Worm (Caenorhabditis elegans) whole organism, midembryonic: ENCODE measurements around the gene C04G2.10.

ENCODE experiments used
- cog-1 ChIP-seq: sonication (generic microtip); optimal IDR thresholded peaks from 2 replicates; lab custom pipeline; 2016; ENCODE audit warnings: missing genetic modification characterization, missing compliant biosample characterization
- flt-1 ChIP-seq: fragments of 200-800 bp; sonication (Bioruptor generic); IDR thresholded peaks from 2 replicates; pipeline ENCODE4 v1.3.6; 2022; ENCODE audit warnings: missing genetic modification characterization, missing compliant biosample characterization
- klf-2 ChIP-seq: fragments of 200-800 bp; sonication (Bioruptor generic); conservative IDR thresholded peaks from 2 replicates; pipeline ENCODE4 v1.3.6; 2022; ENCODE audit warnings: missing genetic modification reagents, missing genetic modification characterization, missing compliant biosample characterization
- med-1 ChIP-seq: sonication (generic microtip); optimal IDR thresholded peaks from 2 replicates; lab custom pipeline; 2017; ENCODE audit warnings: missing genetic modification characterization, mild to moderate bottlenecking, missing compliant biosample characterization, antibody characterized with exemption, missing genetic modification reagents; ENCODE audit not compliant: insufficient read depth
- tab-1 ChIP-seq: fragments of 200-800 bp; sonication (Bioruptor generic); IDR thresholded peaks from 2 replicates; pipeline ENCODE4 v1.3.6; 2022; ENCODE audit warnings: missing genetic modification characterization, missing compliant biosample characterization
- ztf-23 ChIP-seq: fragments of 200-800 bp; sonication (Bioruptor generic); IDR thresholded peaks from 2 replicates; pipeline ENCODE4 v1.3.6; 2022; ENCODE audit warnings: missing genetic modification reagents, missing genetic modification characterization, missing compliant biosample characterization
- ztf-29 ChIP-seq: fragments of 200-800 bp; sonication (Bioruptor generic); IDR thresholded peaks from 2 replicates; pipeline ENCODE4 v1.3.6; 2022; ENCODE audit warnings: missing genetic modification reagents, missing genetic modification characterization, missing compliant biosample characterization

DNA sequence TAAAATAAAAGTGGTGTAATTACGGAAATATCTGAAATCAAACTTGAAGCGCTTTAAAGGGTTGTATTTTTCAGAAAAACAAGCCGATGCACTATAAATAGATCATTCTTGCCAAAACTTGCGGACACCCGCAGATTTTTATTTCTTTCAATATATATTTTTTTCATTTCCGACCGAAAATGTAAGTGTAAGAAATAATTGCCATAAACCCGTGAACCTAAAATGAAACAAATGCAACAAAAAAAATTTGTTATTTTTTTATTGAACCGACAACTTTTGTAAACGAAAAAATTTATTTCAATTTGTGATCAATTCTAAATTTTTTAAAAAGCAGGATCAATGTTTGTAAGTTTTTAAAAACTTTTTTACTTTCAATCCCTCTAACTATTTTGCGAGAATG is 34.4 kb upstream of the C04G2.10 start, which contains the start of gene W01B6.6:
- no peak for TF ChIP-seq klf-2 (GFP tag; lab: Robert Waterston, UW)
- TF ChIP-seq med-1 (GFP tag; lab: Kevin White, UChicago): no peak
- TF ChIP-seq flt-1 (GFP tag; lab: Robert Waterston, UW): no peak
- TF ChIP-seq ztf-23 (GFP tag; lab: Robert Waterston, UW): no peak
- TF ChIP-seq tab-1 (GFP tag; lab: Robert Waterston, UW): no peak
- TF ChIP-seq ztf-29 (GFP tag; lab: Robert Waterston, UW): no peak
- no peak for TF ChIP-seq cog-1 (tag; lab: Kevin White, UChicago)
